Worm (Caenorhabditis elegans) whole organism, mixed stage, embryonic: Measurements from ENCODE around the gene srbc-31.

Source experiments
- blmp-1 ChIP-seq: fragments of 150-350 bp; optimal IDR thresholded peaks from 2 replicates; lab custom pipeline; 2014; ENCODE audit warnings: missing biosample characterization, missing genetic modification characterization
- ceh-39 ChIP-seq: fragments of 150-350 bp; optimal IDR thresholded peaks from 2 replicates; lab custom pipeline; 2014; ENCODE audit warnings: missing biosample characterization, missing genetic modification characterization
- ceh-43 ChIP-seq: fragments of 200-800 bp; sonication (Bioruptor generic); optimal IDR thresholded peaks from 2 replicates; lab custom pipeline; 2018; ENCODE audit warnings: mild to moderate bottlenecking, missing genetic modification characterization, moderate library complexity, missing compliant biosample characterization
- ceh-83 ChIP-seq: fragments of 200-800 bp; sonication (Bioruptor generic); optimal IDR thresholded peaks from 2 replicates; lab custom pipeline; 2018; ENCODE audit warnings: mild to moderate bottlenecking, missing genetic modification characterization, missing compliant biosample characterization
- cnd-1 ChIP-seq: fragments of 200-800 bp; sonication (Bioruptor generic); optimal IDR thresholded peaks from 2 replicates; lab custom pipeline; 2018; ENCODE audit warnings: mild to moderate bottlenecking, missing genetic modification characterization, missing compliant biosample characterization
- drap-1 ChIP-seq: fragments of 200-800 bp; sonication (Bioruptor generic); optimal IDR thresholded peaks from 3 replicates; lab custom pipeline; 2018; ENCODE audit warnings: mild to moderate bottlenecking, missing genetic modification characterization, missing compliant biosample characterization
- elt-1 ChIP-seq: sonication (generic microtip); optimal IDR thresholded peaks from 2 replicates; lab custom pipeline; 2017; ENCODE audit warnings: missing genetic modification characterization, mild to moderate bottlenecking, missing compliant biosample characterization, antibody characterized with exemption, moderate library complexity, borderline replicate concordance; ENCODE audit not compliant: insufficient read depth
- elt-3 ChIP-seq: fragments of 150-350 bp; optimal IDR thresholded peaks from 2 replicates; lab custom pipeline; 2014; ENCODE audit warnings: missing biosample characterization, missing genetic modification characterization
- flh-1 ChIP-seq: fragments of 200-800 bp; sonication (Bioruptor generic); optimal IDR thresholded peaks from 2 replicates; lab custom pipeline; 2018; ENCODE audit warnings: mild to moderate bottlenecking, missing genetic modification characterization, moderate library complexity, missing compliant biosample characterization
- ham-2 ChIP-seq: fragments of 200-800 bp; sonication (Bioruptor generic); optimal IDR thresholded peaks from 2 replicates; lab custom pipeline; 2018; ENCODE audit warnings: mild to moderate bottlenecking, missing genetic modification characterization, missing compliant biosample characterization
- lin-13 ChIP-seq: fragments of 150-350 bp; optimal IDR thresholded peaks from 2 replicates; lab custom pipeline; 2014; ENCODE audit warnings: missing biosample characterization, missing genetic modification characterization
- lin-32 ChIP-seq: fragments of 200-800 bp; sonication (Bioruptor generic); optimal IDR thresholded peaks from 2 replicates; lab custom pipeline; 2018; ENCODE audit warnings: mild to moderate bottlenecking, missing genetic modification characterization, missing compliant biosample characterization
- lsy-2 ChIP-seq: fragments of 150-350 bp; optimal IDR thresholded peaks from 2 replicates; lab custom pipeline; 2014; ENCODE audit warnings: missing biosample characterization, missing genetic modification characterization
- mab-5 ChIP-seq: fragments of 150-350 bp; optimal IDR thresholded peaks from 2 replicates; lab custom pipeline; 2014; ENCODE audit warnings: missing biosample characterization, missing genetic modification characterization
- mep-1 ChIP-seq: fragments of 150-350 bp; optimal IDR thresholded peaks from 2 replicates; lab custom pipeline; 2017; ENCODE audit warnings: missing biosample characterization, missing genetic modification reagents, missing genetic modification characterization, inconsistent platforms
- mls-2 ChIP-seq: sonication (generic microtip); optimal IDR thresholded peaks from 2 replicates; lab custom pipeline; 2016; ENCODE audit warnings: mild to moderate bottlenecking, missing genetic modification characterization, moderate library complexity, missing compliant biosample characterization
- nhr-12 ChIP-seq: fragments of 150-350 bp; optimal IDR thresholded peaks from 2 replicates; lab custom pipeline; 2014; ENCODE audit warnings: missing biosample characterization, missing genetic modification characterization
- nhr-2 ChIP-seq: fragments of 150-350 bp; optimal IDR thresholded peaks from 2 replicates; lab custom pipeline; 2014; ENCODE audit warnings: missing biosample characterization, missing genetic modification characterization
- nhr-237 ChIP-seq: fragments of 150-350 bp; optimal IDR thresholded peaks from 2 replicates; lab custom pipeline; 2014; ENCODE audit warnings: missing biosample characterization, missing genetic modification characterization
- nhr-28 ChIP-seq: fragments of 150-350 bp; optimal IDR thresholded peaks from 2 replicates; lab custom pipeline; 2014; ENCODE audit warnings: missing biosample characterization, missing genetic modification characterization
- nhr-76 ChIP-seq: sonication (generic microtip); optimal IDR thresholded peaks from 2 replicates; lab custom pipeline; 2017; ENCODE audit warnings: missing biosample characterization, missing genetic modification characterization
- pha-4 ChIP-seq: fragments of 150-350 bp; optimal IDR thresholded peaks from 2 replicates; lab custom pipeline; 2018; ENCODE audit warnings: missing biosample characterization, missing genetic modification reagents, missing genetic modification characterization
- sem-2 ChIP-seq: fragments of 200-800 bp; sonication (Bioruptor generic); optimal IDR thresholded peaks from 2 replicates; lab custom pipeline; 2018; ENCODE audit warnings: mild to moderate bottlenecking, missing genetic modification characterization, missing compliant biosample characterization
- snpc-4 ChIP-seq: fragments of 150-350 bp; optimal IDR thresholded peaks from 2 replicates; lab custom pipeline; 2014; ENCODE audit warnings: missing biosample characterization, missing genetic modification characterization
- tbx-8 ChIP-seq: fragments of 200-800 bp; sonication (Bioruptor generic); optimal IDR thresholded peaks from 2 replicates; lab custom pipeline; 2018; ENCODE audit warnings: mild to moderate bottlenecking, missing genetic modification characterization, moderate library complexity, missing compliant biosample characterization
- unc-39 ChIP-seq: fragments of 150-350 bp; optimal IDR thresholded peaks from 2 replicates; lab custom pipeline; 2014; ENCODE audit warnings: missing biosample characterization, missing genetic modification characterization
- unc-62 ChIP-seq: fragments of 150-350 bp; optimal IDR thresholded peaks from 2 replicates; lab custom pipeline; 2014; ENCODE audit warnings: missing biosample characterization, missing genetic modification reagents, missing genetic modification characterization
- ztf-11 ChIP-seq: fragments of 150-350 bp; optimal IDR thresholded peaks from 2 replicates; lab custom pipeline; 2014; ENCODE audit warnings: missing biosample characterization, missing genetic modification characterization

Gene srbc-31

ce11 chrV:3496880-3497279, 19.5 kb upstream of the srbc-31 start, which contains the start of gene C07G3.15:
TSS of gene C07G3.15 (minus strand) at chrV:3496980.
- no peak for TF ChIP-seq ceh-83
- no peak for TF ChIP-seq ceh-43
- no peak for TF ChIP-seq lin-32 (GFP tag; lab: Kevin White, UChicago)
- TF ChIP-seq nhr-76 (tag; lab: Kevin White, UChicago): no peak
- no peak for TF ChIP-seq nhr-2 (tag; lab: Kevin White, UChicago)
- TF ChIP-seq nhr-12 (tag; lab: Kevin White, UChicago): no peak
- no peak for TF ChIP-seq nhr-28 (tag; lab: Kevin White, UChicago)
- no peak for TF ChIP-seq unc-62 (GFP tag; lab: Kevin White, UChicago)
- no peak for TF ChIP-seq unc-39 (tag; lab: Kevin White, UChicago)
- TF ChIP-seq blmp-1 (tag; lab: Kevin White, UChicago): no peak
- TF ChIP-seq cnd-1: no peak
- no peak for TF ChIP-seq ceh-39 (tag; lab: Kevin White, UChicago)
- TF ChIP-seq drap-1: no peak
- no peak for TF ChIP-seq elt-1 (tag; lab: Kevin White, UChicago)
- TF ChIP-seq sem-2 (GFP tag; lab: Kevin White, UChicago): no peak

ce11 chrV:3490435-3490834, 13.0 kb upstream of the srbc-31 start, which contains the start of gene srbc-36:
TSS of gene srbc-36 (minus strand) at chrV:3490535.
- no peak for TF ChIP-seq nhr-237 (tag; lab: Kevin White, UChicago)
- no peak for TF ChIP-seq snpc-4 (tag; lab: Kevin White, UChicago)
- no peak for TF ChIP-seq ham-2 (GFP tag; lab: Kevin White, UChicago)
- TF ChIP-seq tbx-8 (GFP tag; lab: Kevin White, UChicago): no peak
- TF ChIP-seq flh-1 (GFP tag; lab: Kevin White, UChicago): no peak
- TF ChIP-seq elt-3 (tag; lab: Kevin White, UChicago): no peak
- TF ChIP-seq ceh-39 (tag; lab: Kevin White, UChicago): no peak

ce11 chrV:3486857-3487256, 9.5 kb upstream of the srbc-31 start, which contains the start of gene srbc-32:
TSS of gene srbc-32 (minus strand) at chrV:3486957.
- no peak for TF ChIP-seq ztf-11 (tag; lab: Kevin White, UChicago)
- TF ChIP-seq blmp-1 (tag; lab: Kevin White, UChicago): no peak
- TF ChIP-seq nhr-2 (tag; lab: Kevin White, UChicago): no peak
- TF ChIP-seq lin-32 (GFP tag; lab: Kevin White, UChicago): no peak
- TF ChIP-seq flh-1 (GFP tag; lab: Kevin White, UChicago): no peak
- TF ChIP-seq cnd-1: no peak
- TF ChIP-seq lsy-2 (tag; lab: Kevin White, UChicago): no peak
- TF ChIP-seq ceh-43: no peak
- TF ChIP-seq pha-4 (tag; lab: Kevin White, UChicago): no peak
- TF ChIP-seq ceh-83: no peak
- no peak for TF ChIP-seq mep-1 (tag; lab: Kevin White, UChicago)
- TF ChIP-seq mab-5 (tag; lab: Kevin White, UChicago): no peak
- no peak for TF ChIP-seq ham-2 (GFP tag; lab: Kevin White, UChicago)
- TF ChIP-seq snpc-4 (tag; lab: Kevin White, UChicago): no peak
- TF ChIP-seq ceh-39 (tag; lab: Kevin White, UChicago): no peak
- TF ChIP-seq mls-2 (tag; lab: Kevin White, UChicago): no peak
- no peak for TF ChIP-seq nhr-237 (tag; lab: Kevin White, UChicago)
- TF ChIP-seq lin-13 (tag; lab: Kevin White, UChicago): no peak
- no peak for TF ChIP-seq sem-2 (GFP tag; lab: Kevin White, UChicago)

- TF ChIP-seq ztf-11 (tag; lab: Kevin White, UChicago) (no peak), ceh-83 (no peak), mab-5 (tag; lab: Kevin White, UChicago) (no peak), lin-32 (GFP tag; lab: Kevin White, UChicago) (no peak), tbx-8 (GFP tag; lab: Kevin White, UChicago) (no peak), unc-39 (tag; lab: Kevin White, UChicago) (no peak), nhr-237 (tag; lab: Kevin White, UChicago) (no peak), ceh-43 (no peak), ham-2 (GFP tag; lab: Kevin White, UChicago) (no peak)
Observed at ce11 chrV:3484702-3485101, 7.3 kb upstream of the srbc-31 start, which contains the start of gene srbc-33. TSS of gene srbc-33 (minus strand) at chrV:3484802.

- TF ChIP-seq drap-1: no peak
Observed at ce11 chrV:3482550-3483002, 5.2 kb upstream of the srbc-31 start, which contains the start of gene lys-7. TSS of gene lys-7 (minus strand) at chrV:3482600.
